Worm (Caenorhabditis elegans): ENCODE data around the gene F40H3.3.

DNA sequence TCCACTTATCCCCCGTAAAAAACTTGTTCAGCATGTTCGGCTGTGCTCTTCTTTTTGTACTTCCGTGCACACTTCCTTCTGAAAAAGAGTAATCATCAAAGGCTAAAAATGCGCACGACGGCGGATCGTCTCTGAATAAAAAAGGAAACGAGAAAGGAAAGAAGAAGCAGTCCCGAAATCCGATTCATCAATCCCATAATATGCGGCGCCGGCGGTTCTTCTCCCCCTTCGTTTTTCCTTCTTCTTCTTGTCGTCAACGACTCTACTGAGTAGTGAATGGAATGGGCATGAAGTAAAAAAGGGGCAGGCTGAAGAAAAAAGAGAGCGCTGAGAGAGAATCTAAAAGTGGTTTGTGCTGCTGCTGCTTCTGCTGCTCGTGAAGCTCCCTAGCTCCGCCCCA is 21.9 kb upstream of the F40H3.3 start:
- peak; percentile 13 for TF ChIP-seq mls-2 (tag; optimal IDR thresholded peaks at IDR 0.05)
- TF ChIP-seq unc-62 (GFP tag; optimal IDR thresholded peaks at IDR 0.05) = no peak
- no peak for TF ChIP-seq mep-1 (tag; optimal IDR thresholded peaks at IDR 0.05)
- TF ChIP-seq lsy-2 (tag; optimal IDR thresholded peaks at IDR 0.05) = no peak
- no peak for TF ChIP-seq nhr-12 (tag; optimal IDR thresholded peaks at IDR 0.05)
- no peak for TF ChIP-seq elt-3 (tag; optimal IDR thresholded peaks at IDR 0.05)
- TF ChIP-seq elt-1 (tag; optimal IDR thresholded peaks at IDR 0.05; ENCODE audit: borderline replicate concordance, insufficient read depth) = no peak
- no peak for TF ChIP-seq nhr-76 (tag; optimal IDR thresholded peaks at IDR 0.05)
- no peak for TF ChIP-seq snpc-4 (tag; optimal IDR thresholded peaks at IDR 0.05)
